Worm (Caenorhabditis elegans): Measurements from ENCODE around the gene T16G1.18.
A peak's percentile ranks its signal among the peaks of the same experiment; 100 is the strongest.

T16G1.18 gene

DNA sequence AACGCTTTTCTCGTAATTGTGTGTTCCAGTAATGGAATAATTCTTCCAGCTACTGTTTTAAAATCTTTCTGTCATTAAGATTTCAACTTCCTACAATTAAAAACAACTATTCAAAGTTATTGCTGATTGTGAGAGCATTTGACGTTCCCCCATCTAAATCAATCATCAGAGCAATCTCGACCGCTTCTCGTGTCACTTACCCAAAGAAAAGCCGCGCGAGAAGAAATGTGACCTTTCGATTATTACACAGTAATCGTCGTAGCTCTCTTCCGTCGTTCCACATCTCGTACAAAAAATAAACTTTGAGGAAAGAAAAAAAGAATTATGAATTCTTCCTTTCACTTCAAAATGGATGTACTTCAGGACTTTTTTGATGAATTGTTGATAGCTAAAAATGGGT is 43.7 kb upstream of the T16G1.18 start:
- no peak for TF ChIP-seq ZK546.5 (tag; optimal IDR thresholded peaks at IDR 0.05)
- no peak for TF ChIP-seq lin-11 (tag; optimal IDR thresholded peaks at IDR 0.05)
- TF ChIP-seq ceh-16 (tag; optimal IDR thresholded peaks at IDR 0.05), result no peak
- TF ChIP-seq R02D3.7 (tag; optimal IDR thresholded peaks at IDR 0.05), result no peak
- no peak for TF ChIP-seq lin-13 (GFP tag; optimal IDR thresholded peaks at IDR 0.05)

DNA sequence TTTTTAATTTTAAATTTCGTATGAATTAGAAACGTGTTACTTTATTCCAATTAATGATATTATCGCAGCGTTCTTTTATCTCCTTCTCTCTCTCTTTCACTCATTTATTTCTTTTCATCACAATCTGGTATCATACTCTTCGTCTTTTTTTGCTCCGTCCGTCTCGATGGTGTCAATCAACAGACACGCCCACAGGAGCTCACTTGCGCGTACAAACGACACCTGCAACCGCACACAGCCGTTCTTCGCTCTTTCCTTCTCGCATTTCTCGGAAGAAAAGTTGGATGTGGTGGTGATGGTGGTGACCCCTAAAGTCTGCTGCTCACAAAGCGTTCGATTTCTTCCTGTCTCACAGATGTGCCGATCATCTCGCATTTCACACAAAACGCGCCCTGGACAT is 42.5 kb upstream of the T16G1.18 start:
- no peak for TF ChIP-seq unc-55 (GFP tag; optimal IDR thresholded peaks at IDR 0.05)
- no peak for TF ChIP-seq unc-39 (tag; optimal IDR thresholded peaks at IDR 0.05)
- no peak for TF ChIP-seq ceh-16 (tag; optimal IDR thresholded peaks at IDR 0.05)
- no peak for TF ChIP-seq elt-1 (tag; optimal IDR thresholded peaks at IDR 0.05)
- TF ChIP-seq ceh-82 (tag; optimal IDR thresholded peaks at IDR 0.05), result no peak
- TF ChIP-seq mdl-1 (tag; optimal IDR thresholded peaks at IDR 0.05), result no peak
- TF ChIP-seq nhr-129 (tag; optimal IDR thresholded peaks at IDR 0.05), result no peak
- TF ChIP-seq sma-3 (GFP tag; optimal IDR thresholded peaks at IDR 0.05), result no peak

DNA sequence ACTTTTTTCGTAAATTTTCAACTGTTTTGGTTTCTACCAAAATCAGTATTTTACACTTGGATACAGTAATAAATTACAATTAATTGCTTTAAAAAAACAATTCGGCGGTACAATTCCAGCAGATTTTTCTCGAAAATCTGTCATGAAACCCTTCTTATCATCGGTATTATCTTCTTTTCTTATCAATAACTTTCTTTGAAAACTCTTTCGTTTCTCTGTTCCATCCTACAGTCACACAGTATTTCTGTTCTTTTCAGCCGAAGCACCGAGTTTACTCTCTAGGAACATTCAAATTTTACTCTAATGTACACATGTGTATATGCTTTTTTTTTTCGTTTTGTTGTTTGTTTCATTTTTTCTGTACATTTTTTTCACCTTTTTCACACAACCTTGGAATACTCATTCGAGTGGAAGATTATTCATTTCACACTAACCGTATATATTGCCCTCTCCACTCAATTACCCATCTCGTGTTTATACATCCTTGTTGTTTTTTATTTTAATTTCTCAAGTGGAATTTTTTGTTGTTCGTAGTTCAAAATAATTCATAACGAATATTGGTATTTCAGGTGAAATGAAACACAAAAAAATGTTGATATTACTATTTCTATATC is 41.5 kb upstream of the T16G1.18 start, which contains the start of gene nid-1:
TSS of gene nid-1 (plus strand) at position 564 of the 614 bp plus-strand sequence.
- TF ChIP-seq sma-9 (GFP tag; optimal IDR thresholded peaks at IDR 0.05) (peak; percentile 51), sma-9 (tag; optimal IDR thresholded peaks at IDR 0.05) (no peak), mbf-1 (tag; optimal IDR thresholded peaks at IDR 0.05) (no peak), gmeb-1 (tag; optimal IDR thresholded peaks at IDR 0.05) (peak; percentile 8), crh-2 (tag; optimal IDR thresholded peaks at IDR 0.05) (peak; percentile 28), fos-1 (tag; optimal IDR thresholded peaks at IDR 0.05) (peak; percentile 20)

DNA sequence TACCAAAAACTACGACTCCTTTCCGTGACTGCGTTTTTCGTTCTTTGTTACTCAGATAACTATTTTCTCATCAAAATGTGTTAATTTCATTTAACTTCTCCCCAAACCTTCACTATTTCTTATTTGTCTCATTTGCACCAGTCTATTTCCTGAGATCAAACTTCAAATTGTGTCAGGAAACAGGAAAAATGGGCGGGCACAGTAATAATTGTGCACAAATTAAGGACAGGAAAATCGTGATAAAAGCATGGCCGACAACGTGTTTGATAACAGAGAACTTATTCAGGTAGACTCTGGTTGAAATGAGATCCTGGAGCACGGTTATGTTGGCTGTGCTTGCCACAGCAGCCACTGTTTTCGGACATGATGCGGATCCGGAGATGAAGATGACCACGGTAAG is 31.4 kb upstream of the T16G1.18 start, which contains the start of gene lipl-1:
TSS of gene lipl-1 (plus strand) at position 282 of the 400 bp plus-strand sequence.
- peak; percentile 3 for TF ChIP-seq fos-1 (tag; optimal IDR thresholded peaks at IDR 0.05)
- no peak for TF ChIP-seq crh-2 (tag; optimal IDR thresholded peaks at IDR 0.05)

DNA sequence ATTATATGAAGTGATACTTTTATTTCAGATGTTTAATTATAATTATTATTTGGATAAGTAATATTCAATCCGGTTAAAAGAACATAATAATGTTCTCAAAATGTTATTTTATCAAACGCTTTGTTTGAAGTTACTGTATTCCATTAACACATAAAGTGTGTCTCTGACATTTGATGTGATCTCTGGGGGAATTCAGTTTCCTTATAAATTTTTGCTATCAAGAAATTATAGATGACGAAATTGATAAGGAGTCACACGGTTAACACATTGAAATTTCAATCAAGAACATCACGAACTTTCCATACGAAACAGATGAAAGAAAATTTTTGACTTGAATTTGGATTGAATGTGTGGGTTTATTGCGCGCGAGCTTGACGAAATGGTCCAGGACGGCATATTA is 29.4 kb upstream of the T16G1.18 start:
- TF ChIP-seq fos-1 (tag; optimal IDR thresholded peaks at IDR 0.05) (peak; percentile 73), gmeb-1 (tag; optimal IDR thresholded peaks at IDR 0.05) (peak; percentile 34), lin-11 (tag; optimal IDR thresholded peaks at IDR 0.05) (no peak), peb-1 (tag; optimal IDR thresholded peaks at IDR 0.05) (no peak), mdl-1 (tag; optimal IDR thresholded peaks at IDR 0.05) (no peak), crh-2 (tag; optimal IDR thresholded peaks at IDR 0.05) (peak; percentile 43), sma-9 (GFP tag; optimal IDR thresholded peaks at IDR 0.05) (peak; percentile 75), sma-9 (tag; optimal IDR thresholded peaks at IDR 0.05) (no peak)

DNA sequence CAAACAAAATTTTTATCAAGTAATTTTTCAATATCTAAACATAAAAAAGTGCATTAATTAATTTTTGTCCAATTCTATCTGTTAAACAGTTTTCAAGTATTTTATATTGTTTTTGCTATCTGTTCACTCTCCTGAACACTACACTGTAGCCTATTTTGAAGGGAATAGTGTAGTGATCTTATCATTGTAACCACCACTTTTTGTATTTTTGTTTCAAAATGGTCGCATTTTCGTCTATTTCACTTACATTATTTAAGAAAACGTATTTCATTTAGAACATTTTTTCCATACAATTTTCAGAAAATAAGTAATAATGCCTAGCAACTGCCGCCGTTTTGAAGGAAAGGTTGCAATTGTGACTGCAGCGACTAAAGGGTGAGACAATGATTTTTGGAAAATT is 28.8 kb upstream of the T16G1.18 start, which contains the start of gene dhrs-4:
TSS of gene dhrs-4 (plus strand) at position 301 of the 400 bp plus-strand sequence.
- TF ChIP-seq lin-11 (tag; optimal IDR thresholded peaks at IDR 0.05) (no peak), nhr-21 (tag; optimal IDR thresholded peaks at IDR 0.05) (no peak)

DNA sequence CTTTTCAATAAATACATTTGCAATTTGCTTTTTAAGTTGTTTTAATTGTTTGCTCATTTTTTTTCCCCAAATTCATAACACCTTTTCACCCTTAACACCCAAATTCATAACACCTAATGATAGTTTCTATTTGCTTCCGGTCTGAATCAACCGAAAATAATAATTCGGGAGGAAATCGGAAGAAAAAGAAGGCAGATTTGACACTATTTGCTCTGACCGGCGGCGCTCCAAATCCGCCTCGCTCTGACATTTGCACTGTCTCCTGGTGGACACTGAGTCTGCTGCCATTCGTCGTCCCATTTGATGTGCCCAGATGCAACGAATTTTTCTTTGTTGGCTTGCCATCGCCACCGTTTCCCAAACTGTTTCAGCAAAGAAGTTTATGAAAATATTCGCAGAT is 27.0 kb upstream of the T16G1.18 start, which contains the start of gene pqn-67:
TSS of gene pqn-67 (plus strand) at position 301 of the 400 bp plus-strand sequence.
- TF ChIP-seq nhr-11 (tag; optimal IDR thresholded peaks at IDR 0.05), result no peak
- no peak for TF ChIP-seq nhr-21 (tag; optimal IDR thresholded peaks at IDR 0.05)
- no peak for TF ChIP-seq nhr-129 (tag; optimal IDR thresholded peaks at IDR 0.05)
- TF ChIP-seq F13H6.1 (tag; optimal IDR thresholded peaks at IDR 0.05), result no peak
- TF ChIP-seq nhr-25 (tag; optimal IDR thresholded peaks at IDR 0.05), result no peak
- no peak for TF ChIP-seq unc-55 (GFP tag; optimal IDR thresholded peaks at IDR 0.05)
- TF ChIP-seq egl-27 (tag; optimal IDR thresholded peaks at IDR 0.05), result no peak

DNA sequence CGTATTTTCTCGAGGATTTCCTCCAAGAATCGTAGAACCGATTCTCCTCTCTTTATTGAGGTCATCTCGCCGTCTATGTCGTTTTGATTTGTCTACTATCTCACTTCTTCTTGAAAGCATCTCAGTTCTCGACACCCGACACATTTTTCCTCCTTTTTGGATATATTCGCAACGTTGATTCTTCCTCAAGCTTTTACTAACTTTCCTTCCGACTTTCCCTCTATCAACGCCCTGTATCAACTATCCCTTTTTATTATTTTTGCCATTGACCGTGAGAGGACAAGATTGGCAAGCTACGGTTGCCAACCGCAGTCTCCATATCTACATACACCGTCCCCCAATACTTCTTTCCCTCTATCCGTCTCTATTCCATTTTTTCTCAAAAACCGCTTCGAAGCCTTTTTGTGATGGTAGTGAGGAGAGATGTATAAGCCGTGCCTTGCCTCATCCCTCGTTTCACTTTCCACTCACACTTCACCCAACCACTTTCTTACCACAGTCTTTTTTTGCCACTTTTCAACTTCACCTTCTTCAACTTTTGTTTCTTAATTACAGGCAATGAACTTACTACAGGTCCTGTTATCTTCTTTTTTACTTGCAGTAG is 22.1 kb upstream of the T16G1.18 start, which contains the start of gene T16G1.2:
TSS of gene T16G1.2 (plus strand) at position 554 of the 604 bp plus-strand sequence.
- peak; percentile 21 for TF ChIP-seq blmp-1 (tag; optimal IDR thresholded peaks at IDR 0.05; ENCODE audit: insufficient read depth)
- no peak for TF ChIP-seq nhr-23 (tag; optimal IDR thresholded peaks at IDR 0.05)
- no peak for TF ChIP-seq lin-11 (tag; optimal IDR thresholded peaks at IDR 0.05)
- no peak for TF ChIP-seq C34F6.9 (tag; optimal IDR thresholded peaks at IDR 0.05)
- no peak for TF ChIP-seq Y55F3AM.14 (GFP tag; optimal IDR thresholded peaks at IDR 0.05)

All from whole organism, L2 larva.